Worm (Caenorhabditis elegans): Measurements from ENCODE around the gene ech-8.

Gene ech-8

ce11 chrIV:10269137-10269933 lies 30.4 kb upstream of the ech-8 start, which contains the start of the genes nspd-7 and Y43C5A.2:
Gene nspd-7, minus strand, starts transcription at chrIV:10269187.
Gene Y43C5A.2, plus strand, starts transcription at chrIV:10269883.
- TF ChIP-seq fos-1 (tag; optimal IDR thresholded peaks at IDR 0.05) (no peak), crh-2 (tag; optimal IDR thresholded peaks at IDR 0.05) (peak; percentile 9)

- peak; percentile 49 for TF ChIP-seq sma-9 (GFP tag; optimal IDR thresholded peaks at IDR 0.05)
- no peak for TF ChIP-seq sma-9 (tag; optimal IDR thresholded peaks at IDR 0.05)
- TF ChIP-seq nhr-23 (tag; optimal IDR thresholded peaks at IDR 0.05), result no peak
- peak; percentile 86 for TF ChIP-seq elt-1 (tag; optimal IDR thresholded peaks at IDR 0.05)
- TF ChIP-seq nhr-21 (tag; optimal IDR thresholded peaks at IDR 0.05), result peak; percentile 63
- TF ChIP-seq C34F6.9 (tag; optimal IDR thresholded peaks at IDR 0.05), result no peak
- TF ChIP-seq lsy-2 (tag; optimal IDR thresholded peaks at IDR 0.05), result peak in 1 of 2 experiments; percentile 25
- TF ChIP-seq ceh-16 (tag; optimal IDR thresholded peaks at IDR 0.05), result peak; percentile 5
- peak; percentile 19 for TF ChIP-seq blmp-1 (tag; optimal IDR thresholded peaks at IDR 0.05; ENCODE audit: insufficient read depth)
- no peak for TF ChIP-seq dmd-4 (tag; optimal IDR thresholded peaks at IDR 0.05)
- TF ChIP-seq Y55F3AM.14 (GFP tag; optimal IDR thresholded peaks at IDR 0.05), result no peak
- TF ChIP-seq egl-27 (tag; optimal IDR thresholded peaks at IDR 0.05), result peak; percentile 46
- peak; percentile 7 for TF ChIP-seq fos-1 (tag; optimal IDR thresholded peaks at IDR 0.05)
These were observed 22.1 kb upstream of the ech-8 start for ce11 chrIV:10261061-10261460.

ce11 chrIV:10259557-10259956 lies 20.6 kb upstream of the ech-8 start, which contains the start of gene F01G10.9:
Gene F01G10.9, minus strand, starts transcription at chrIV:10259657.
- TF ChIP-seq gmeb-1 (tag; optimal IDR thresholded peaks at IDR 0.05) (no peak), nhr-6 (tag; optimal IDR thresholded peaks at IDR 0.05) (no peak), blmp-1 (tag; optimal IDR thresholded peaks at IDR 0.05; ENCODE audit: insufficient read depth) (no peak), lin-13 (GFP tag; optimal IDR thresholded peaks at IDR 0.05) (no peak), ceh-16 (tag; optimal IDR thresholded peaks at IDR 0.05) (no peak)

- TF ChIP-seq crh-2 (tag; optimal IDR thresholded peaks at IDR 0.05) (peak; percentile 50), lsy-2 (tag; optimal IDR thresholded peaks at IDR 0.05) (peak in 1 of 2 experiments; percentile 8), mdl-1 (tag; optimal IDR thresholded peaks at IDR 0.05) (no peak), sma-9 (GFP tag; optimal IDR thresholded peaks at IDR 0.05) (peak; percentile 3), sma-9 (tag; optimal IDR thresholded peaks at IDR 0.05) (no peak), fos-1 (tag; optimal IDR thresholded peaks at IDR 0.05) (peak; percentile 13), mbf-1 (tag; optimal IDR thresholded peaks at IDR 0.05) (no peak)
These were observed 14.1 kb upstream of the ech-8 start for ce11 chrIV:10252886-10253639.

- TF ChIP-seq mdl-1 (tag; optimal IDR thresholded peaks at IDR 0.05), result peak; percentile 80 to 98
- peak; percentile 96 for TF ChIP-seq F13H6.1 (tag; optimal IDR thresholded peaks at IDR 0.05)
- peak; percentile 52 for TF ChIP-seq Y55F3AM.14 (GFP tag; optimal IDR thresholded peaks at IDR 0.05)
- TF ChIP-seq ama-1 (optimal IDR thresholded peaks at IDR 0.05), result peak; percentile 38
- TF ChIP-seq R02D3.7 (tag; optimal IDR thresholded peaks at IDR 0.05), result no peak
- TF ChIP-seq ztf-11 (tag; optimal IDR thresholded peaks at IDR 0.05), result no peak
- TF ChIP-seq nhr-10 (tag; optimal IDR thresholded peaks at IDR 0.05), result peak; percentile 12
- peak; percentile 87 for TF ChIP-seq zag-1 (tag; optimal IDR thresholded peaks at IDR 0.05)
- TF ChIP-seq mab-5 (tag; optimal IDR thresholded peaks at IDR 0.05), result peak; percentile 75
- peak; percentile 69 for TF ChIP-seq ztf-4 (tag; optimal IDR thresholded peaks at IDR 0.05)
- TF ChIP-seq peb-1 (tag; optimal IDR thresholded peaks at IDR 0.05), result no peak
- no peak for TF ChIP-seq ZK546.5 (tag; optimal IDR thresholded peaks at IDR 0.05)
- TF ChIP-seq nhr-237 (tag; optimal IDR thresholded peaks at IDR 0.05), result no peak
- peak; percentile 69 for TF ChIP-seq skn-1 (tag; optimal IDR thresholded peaks at IDR 0.05)
- TF ChIP-seq lin-11 (tag; optimal IDR thresholded peaks at IDR 0.05), result no peak
- no peak for TF ChIP-seq nhr-77 (tag; optimal IDR thresholded peaks at IDR 0.05)
- TF ChIP-seq dmd-4 (tag; optimal IDR thresholded peaks at IDR 0.05), result no peak
- peak; percentile 92 for TF ChIP-seq blmp-1 (tag; optimal IDR thresholded peaks at IDR 0.05; ENCODE audit: insufficient read depth)
- TF ChIP-seq C34F6.9 (tag; optimal IDR thresholded peaks at IDR 0.05), result peak; percentile 98
- peak; percentile 33 for TF ChIP-seq nhr-12 (tag; optimal IDR thresholded peaks at IDR 0.05)
- TF ChIP-seq elt-3 (tag; optimal IDR thresholded peaks at IDR 0.05), result no peak
- no peak for TF ChIP-seq nhr-23 (tag; optimal IDR thresholded peaks at IDR 0.05)
- peak; percentile 96 for TF ChIP-seq nhr-129 (tag; optimal IDR thresholded peaks at IDR 0.05)
- no peak for TF ChIP-seq alr-1 (tag; optimal IDR thresholded peaks at IDR 0.05)
- peak; percentile 78 for TF ChIP-seq gmeb-1 (tag; optimal IDR thresholded peaks at IDR 0.05)
- TF ChIP-seq unc-55 (GFP tag; optimal IDR thresholded peaks at IDR 0.05), result peak; percentile 89
- TF ChIP-seq ceh-82 (tag; optimal IDR thresholded peaks at IDR 0.05), result no peak
- TF ChIP-seq lin-13 (GFP tag; optimal IDR thresholded peaks at IDR 0.05), result peak; percentile 56
- TF ChIP-seq unc-62 (GFP tag; optimal IDR thresholded peaks at IDR 0.05), result peak; percentile 73
- TF ChIP-seq sem-4 (tag; optimal IDR thresholded peaks at IDR 0.05), result peak; percentile 81
- no peak for TF ChIP-seq unc-39 (tag; optimal IDR thresholded peaks at IDR 0.05)
These were observed 13.4 kb upstream of the ech-8 start for ce11 chrIV:10252350-10252792.
